Worm (Caenorhabditis elegans): ENCODE results near the gene srw-69.

srw-69 gene

ce11 chrV:7434805-7435363 lies 6.1 kb upstream of the srw-69 start:
- TF ChIP-seq cog-1 (tag; optimal IDR thresholded peaks at IDR 0.05): no peak

DNA sequence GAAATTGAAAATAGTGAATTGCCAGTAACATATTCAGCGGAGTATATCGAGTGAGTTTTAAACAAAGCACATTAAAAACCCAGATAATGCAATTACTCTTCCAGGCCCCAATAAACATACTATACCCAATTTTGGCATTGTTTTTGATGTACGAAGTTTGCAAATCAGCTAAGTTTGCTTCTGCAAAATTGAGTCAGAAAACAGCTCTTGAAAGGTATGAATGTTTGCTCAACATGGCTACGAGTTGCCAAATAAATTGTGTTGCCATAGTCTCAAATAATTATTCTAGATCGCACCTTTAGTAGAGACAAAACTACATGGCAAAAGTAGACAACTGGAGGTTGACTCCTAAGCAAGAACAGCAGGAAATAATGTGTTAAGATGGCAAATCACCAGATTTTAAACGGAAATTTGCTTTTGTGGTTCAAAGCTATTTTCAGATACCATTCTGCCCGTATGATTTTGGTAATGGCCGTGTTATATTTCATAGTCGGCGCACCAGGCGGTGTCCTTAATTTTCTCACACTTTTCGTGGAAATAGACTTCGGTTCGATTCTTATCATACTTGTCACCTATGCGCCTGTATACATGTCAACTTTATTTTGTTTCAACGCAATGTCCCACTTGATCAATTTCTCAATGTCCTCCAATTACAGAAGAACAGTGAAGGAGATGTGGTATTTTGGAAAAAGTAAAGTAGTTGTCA lies 3.8 kb upstream of the srw-69 start:
- TF ChIP-seq ref-1 (GFP tag; conservative IDR thresholded peaks at IDR 0.05) (no peak), tab-1 (GFP tag; IDR thresholded peaks at IDR 0.05) (no peak), klf-2 (GFP tag; conservative IDR thresholded peaks at IDR 0.05) (no peak), ztf-29 (GFP tag; IDR thresholded peaks at IDR 0.05) (no peak), ztf-23 (GFP tag; IDR thresholded peaks at IDR 0.05) (no peak), cog-1 (tag; optimal IDR thresholded peaks at IDR 0.05) (no peak), flt-1 (GFP tag; IDR thresholded peaks at IDR 0.05) (no peak), T22C8.4 (GFP tag; IDR thresholded peaks at IDR 0.05) (no peak), med-1 (GFP tag; optimal IDR thresholded peaks at IDR 0.05; ENCODE audit: insufficient read depth) (no peak)

DNA sequence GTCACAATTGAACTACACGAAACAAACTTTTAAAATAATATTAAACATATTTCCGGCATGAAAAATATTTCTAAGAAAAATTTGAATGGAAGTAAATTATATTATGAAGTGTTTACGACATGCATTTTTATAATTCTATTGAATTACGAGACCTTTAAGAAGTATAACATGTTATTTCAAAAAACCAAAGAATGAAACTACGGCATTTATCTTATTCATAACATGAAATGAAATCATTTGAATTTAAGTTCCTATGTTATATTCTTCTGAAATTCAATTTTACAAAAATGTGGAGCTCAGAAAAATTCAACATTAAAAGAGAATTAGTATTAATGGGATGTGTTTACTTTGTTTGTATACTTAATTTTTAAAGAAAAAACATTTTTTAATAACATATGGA lies 2.2 kb upstream of the srw-69 start, which contains the start of gene srw-71:
Gene srw-71, minus strand, starts transcription at position 101 of the 400 bp plus-strand sequence.
- TF ChIP-seq ztf-29 (GFP tag; IDR thresholded peaks at IDR 0.05): no peak
- no peak for TF ChIP-seq ztf-23 (GFP tag; IDR thresholded peaks at IDR 0.05)
- TF ChIP-seq T22C8.4 (GFP tag; IDR thresholded peaks at IDR 0.05): no peak
- TF ChIP-seq flt-1 (GFP tag; IDR thresholded peaks at IDR 0.05): no peak
- TF ChIP-seq ref-1 (GFP tag; conservative IDR thresholded peaks at IDR 0.05): no peak
- TF ChIP-seq cog-1 (tag; optimal IDR thresholded peaks at IDR 0.05): no peak
- no peak for TF ChIP-seq med-1 (GFP tag; optimal IDR thresholded peaks at IDR 0.05; ENCODE audit: insufficient read depth)
- no peak for TF ChIP-seq klf-2 (GFP tag; conservative IDR thresholded peaks at IDR 0.05)
- TF ChIP-seq tab-1 (GFP tag; IDR thresholded peaks at IDR 0.05): no peak

ce11 chrV:7426594-7426993 lies 2.2 kb downstream of the srw-69 start, which contains the start of gene srw-68:
srw-68 (minus strand) TSS chrV:7426694.
- TF ChIP-seq cog-1 (tag; optimal IDR thresholded peaks at IDR 0.05): no peak
- no peak for TF ChIP-seq ztf-23 (GFP tag; IDR thresholded peaks at IDR 0.05)
- no peak for TF ChIP-seq tab-1 (GFP tag; IDR thresholded peaks at IDR 0.05)
- TF ChIP-seq med-1 (GFP tag; optimal IDR thresholded peaks at IDR 0.05; ENCODE audit: insufficient read depth): no peak
- no peak for TF ChIP-seq ztf-29 (GFP tag; IDR thresholded peaks at IDR 0.05)
- no peak for TF ChIP-seq ref-1 (GFP tag; conservative IDR thresholded peaks at IDR 0.05)
- no peak for TF ChIP-seq flt-1 (GFP tag; IDR thresholded peaks at IDR 0.05)
- TF ChIP-seq klf-2 (GFP tag; conservative IDR thresholded peaks at IDR 0.05): no peak
- TF ChIP-seq T22C8.4 (GFP tag; IDR thresholded peaks at IDR 0.05): no peak

DNA sequence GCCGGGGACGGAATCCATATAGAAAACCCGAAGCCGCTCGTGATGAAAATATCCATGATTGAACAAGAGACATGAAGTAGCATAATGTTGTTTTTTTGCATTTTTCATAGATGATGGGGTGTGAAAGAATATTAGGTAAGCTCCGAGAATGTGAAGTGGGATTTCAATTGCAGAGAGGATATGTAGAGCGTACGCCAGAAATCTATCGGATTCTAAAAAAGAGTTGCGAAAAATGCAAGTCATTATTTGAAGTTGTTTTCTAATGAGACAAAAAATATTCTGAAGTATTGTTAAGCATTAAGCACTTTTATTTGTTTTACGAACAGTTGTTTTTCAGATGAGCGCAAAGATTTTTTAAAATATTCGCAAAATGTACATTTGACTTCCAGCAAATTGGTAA lies 4.4 kb downstream of the srw-69 start, which contains the start of gene F18E3.10:
Gene F18E3.10, minus strand, starts transcription at position 101 of the 400 bp plus-strand sequence.
- no peak for TF ChIP-seq ztf-29 (GFP tag; IDR thresholded peaks at IDR 0.05)
- TF ChIP-seq med-1 (GFP tag; optimal IDR thresholded peaks at IDR 0.05; ENCODE audit: insufficient read depth): no peak
- no peak for TF ChIP-seq tab-1 (GFP tag; IDR thresholded peaks at IDR 0.05)
- no peak for TF ChIP-seq ref-1 (GFP tag; conservative IDR thresholded peaks at IDR 0.05)

ce11 chrV:7420162-7420561 lies 8.6 kb downstream of the srw-69 start, which contains the start of gene srxa-4:
srxa-4 (plus strand) TSS chrV:7420462.
- no peak for TF ChIP-seq ztf-23 (GFP tag; IDR thresholded peaks at IDR 0.05)
- TF ChIP-seq tab-1 (GFP tag; IDR thresholded peaks at IDR 0.05): no peak
- TF ChIP-seq cog-1 (tag; optimal IDR thresholded peaks at IDR 0.05): no peak
- no peak for TF ChIP-seq T22C8.4 (GFP tag; IDR thresholded peaks at IDR 0.05)
- TF ChIP-seq ref-1 (GFP tag; conservative IDR thresholded peaks at IDR 0.05): no peak
- no peak for TF ChIP-seq med-1 (GFP tag; optimal IDR thresholded peaks at IDR 0.05; ENCODE audit: insufficient read depth)
- no peak for TF ChIP-seq klf-2 (GFP tag; conservative IDR thresholded peaks at IDR 0.05)
- no peak for TF ChIP-seq flt-1 (GFP tag; IDR thresholded peaks at IDR 0.05)
- no peak for TF ChIP-seq ztf-29 (GFP tag; IDR thresholded peaks at IDR 0.05)

DNA sequence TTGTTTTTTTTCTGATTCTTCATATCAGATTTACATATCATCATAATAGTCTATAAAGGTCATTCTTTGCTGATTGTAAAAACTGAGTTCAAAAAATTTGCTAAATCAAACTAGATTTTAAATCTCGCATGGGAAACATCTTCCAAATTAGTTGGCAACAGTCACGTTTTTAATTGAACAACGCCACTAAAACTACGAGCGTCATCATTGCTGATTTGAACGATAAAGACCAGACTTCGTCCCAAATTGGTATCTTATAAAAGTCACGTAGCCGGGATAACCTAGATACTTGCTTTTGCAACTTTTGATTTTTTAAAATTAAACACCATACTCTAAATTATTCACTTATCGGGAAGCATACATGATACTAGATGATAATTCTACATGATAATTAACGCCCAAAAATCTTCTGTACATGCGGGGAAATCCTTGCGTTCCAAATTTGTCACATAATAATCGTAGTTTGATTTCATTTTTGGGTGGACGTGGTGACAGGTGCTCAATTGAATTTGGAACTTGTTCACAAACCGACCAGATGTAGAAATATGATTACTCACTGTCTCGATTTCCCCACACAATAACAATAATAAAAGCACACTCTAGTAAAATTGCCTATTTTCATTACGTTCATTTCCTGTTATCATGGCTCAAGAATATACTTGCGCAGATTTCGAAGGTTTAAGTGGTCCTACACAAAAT lies 11.6 kb downstream of the srw-69 start, which contains the start of gene srw-67:
Gene srw-67, plus strand, starts transcription at position 643 of the 699 bp plus-strand sequence.
- TF ChIP-seq cog-1 (tag; optimal IDR thresholded peaks at IDR 0.05) (no peak), T22C8.4 (GFP tag; IDR thresholded peaks at IDR 0.05) (no peak), klf-2 (GFP tag; conservative IDR thresholded peaks at IDR 0.05) (no peak), ref-1 (GFP tag; conservative IDR thresholded peaks at IDR 0.05) (no peak), flt-1 (GFP tag; IDR thresholded peaks at IDR 0.05) (no peak), ztf-23 (GFP tag; IDR thresholded peaks at IDR 0.05) (no peak), ztf-29 (GFP tag; IDR thresholded peaks at IDR 0.05) (no peak), tab-1 (GFP tag; IDR thresholded peaks at IDR 0.05) (no peak), med-1 (GFP tag; optimal IDR thresholded peaks at IDR 0.05; ENCODE audit: insufficient read depth) (no peak)

DNA sequence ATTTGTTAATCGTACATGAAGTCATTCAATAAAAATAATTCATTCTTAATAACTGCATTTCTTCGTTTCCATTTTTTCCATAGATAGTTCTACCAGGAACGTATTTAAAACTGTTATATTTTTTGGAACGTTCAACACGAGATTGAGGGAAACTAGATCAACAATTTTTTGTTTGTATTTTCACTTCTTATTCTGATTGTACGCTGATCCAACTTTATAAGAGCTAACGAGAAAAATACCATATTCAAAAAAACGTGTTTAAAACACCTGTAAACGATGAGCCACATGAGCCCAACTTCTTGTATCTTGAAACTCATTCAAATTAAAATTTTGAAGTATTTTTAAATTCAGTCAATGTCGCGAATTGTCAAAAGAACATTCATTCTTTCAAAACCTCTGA lies 12.2 kb downstream of the srw-69 start:
- TF ChIP-seq T22C8.4 (GFP tag; IDR thresholded peaks at IDR 0.05) (no peak), cog-1 (tag; optimal IDR thresholded peaks at IDR 0.05) (no peak), ref-1 (GFP tag; conservative IDR thresholded peaks at IDR 0.05) (no peak)

DNA sequence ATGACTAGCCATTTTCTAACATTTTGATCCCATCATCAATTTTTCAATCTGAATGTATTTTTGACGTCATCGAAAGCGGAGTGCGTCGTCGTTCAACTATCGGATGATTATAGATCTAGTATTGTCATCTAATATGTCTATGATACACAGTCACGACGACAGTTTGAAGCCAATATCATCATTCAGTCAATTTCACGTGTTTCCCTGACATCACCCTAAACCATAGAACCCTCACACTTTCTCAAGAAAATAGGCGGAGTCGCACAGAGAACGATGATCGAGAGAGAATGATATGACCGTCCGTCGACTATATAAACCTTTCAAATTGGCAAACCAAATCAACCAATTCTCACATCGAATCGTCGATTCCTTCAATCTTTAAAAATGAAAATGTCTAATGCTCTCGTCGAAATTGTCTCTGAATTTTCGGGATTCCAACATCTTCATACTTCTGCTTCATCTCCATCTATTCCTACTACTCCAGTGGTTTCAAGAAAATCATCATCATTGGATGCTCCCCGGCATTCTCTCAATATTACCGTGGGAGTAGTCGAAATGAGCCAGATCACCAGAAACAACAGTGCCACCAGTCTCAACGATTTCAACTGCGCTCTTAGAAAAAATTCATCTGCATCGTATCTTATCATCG lies 12.9 kb downstream of the srw-69 start, which contains the start of gene F18E3.13:
Gene F18E3.13, plus strand, starts transcription at position 385 of the 649 bp plus-strand sequence.
- TF ChIP-seq ztf-23 (GFP tag; IDR thresholded peaks at IDR 0.05) (no peak), klf-2 (GFP tag; conservative IDR thresholded peaks at IDR 0.05) (no peak), med-1 (GFP tag; optimal IDR thresholded peaks at IDR 0.05; ENCODE audit: insufficient read depth) (no peak), tab-1 (GFP tag; IDR thresholded peaks at IDR 0.05) (no peak), ztf-29 (GFP tag; IDR thresholded peaks at IDR 0.05) (no peak), T22C8.4 (GFP tag; IDR thresholded peaks at IDR 0.05) (no peak), ref-1 (GFP tag; conservative IDR thresholded peaks at IDR 0.05) (no peak)
